Worm (Caenorhabditis elegans) whole organism, L2 larva: Measurements from ENCODE around the gene dhs-31.

Source experiments
- C34F6.9 ChIP-seq: fragments of 150-350 bp; optimal IDR thresholded peaks from 2 replicates; lab custom pipeline; 2014; ENCODE audit warnings: missing biosample characterization, missing genetic modification characterization
- R02D3.7 ChIP-seq: fragments of 150-350 bp; optimal IDR thresholded peaks from 2 replicates; lab custom pipeline; 2014; ENCODE audit warnings: missing biosample characterization, missing genetic modification characterization
- elt-3 ChIP-seq: sonication (generic microtip); optimal IDR thresholded peaks from 2 replicates; lab custom pipeline; 2017; ENCODE audit warnings: missing biosample characterization, missing genetic modification characterization
- fos-1 ChIP-seq: fragments of 150-350 bp; optimal IDR thresholded peaks from 2 replicates; lab custom pipeline; 2014; ENCODE audit warnings: missing biosample characterization, missing genetic modification characterization
- lin-39 ChIP-seq: fragments of 150-350 bp; optimal IDR thresholded peaks from 2 replicates; lab custom pipeline; 2014; ENCODE audit warnings: missing biosample characterization, missing genetic modification reagents, missing genetic modification characterization
- lsy-2 ChIP-seq, 2 experiments: fragments of 150-350 bp in 1 of 2; sonication (generic microtip) in 1 of 2; optimal IDR thresholded peaks; 2 replicates each; lab custom pipeline; 2014 to 2017; ENCODE audit warnings: missing biosample characterization in 2 of 2, missing genetic modification characterization in 2 of 2
- sma-3 ChIP-seq: sonication (generic microtip); optimal IDR thresholded peaks from 2 replicates; lab custom pipeline; 2016; ENCODE audit warnings: missing genetic modification reagents, missing genetic modification characterization, missing compliant biosample characterization

- TF ChIP-seq lin-39 (tag; lab: Kevin White, UChicago) (no peak), fos-1 (tag; lab: Kevin White, UChicago) (no peak), R02D3.7 (tag; lab: Kevin White, UChicago) (no peak), elt-3 (tag; lab: Kevin White, UChicago) (no peak), C34F6.9 (tag; lab: Kevin White, UChicago) (no peak), lsy-2 (tag; optimal IDR thresholded peaks at IDR 0.05; lab: Kevin White, UChicago) (no peak), sma-3 (GFP tag; lab: Kevin White, UChicago) (no peak)
Measured at ce11 chrIV:10040803-10041202, at the start of gene dhs-31.
